Fruit fly (Drosophila melanogaster) whole organism, embryonic: ENCODE results near the gene Pcd.

Experiments
- ATbp ChIP-seq: fragments of 200-800 bp; sonication (Bioruptor generic); optimal IDR thresholded peaks from 2 replicates; lab custom pipeline; 2017; ENCODE audit warnings: missing biosample characterization, mild to moderate bottlenecking, missing genetic modification characterization, missing genetic modification reagents
- Blimp-1 ChIP-seq: fragments of 200-800 bp; sonication (Bioruptor generic); optimal IDR thresholded peaks from 3 replicates; lab custom pipeline; 2018; ENCODE audit warnings: missing biosample characterization, missing genetic modification characterization, mild to moderate bottlenecking, moderate library complexity, missing genetic modification reagents
- BtbVII ChIP-seq: fragments of 200-800 bp; sonication (Bioruptor generic); optimal IDR thresholded peaks from 3 replicates; lab custom pipeline; 2017; ENCODE audit warnings: missing biosample characterization, mild to moderate bottlenecking, missing genetic modification characterization
- CG10431 ChIP-seq: fragments of 200-800 bp; sonication (Bioruptor generic); optimal IDR thresholded peaks from 3 replicates; lab custom pipeline; 2018; ENCODE audit warnings: missing biosample characterization, mild to moderate bottlenecking, missing genetic modification characterization
- CG10543 ChIP-seq: fragments of 200-800 bp; sonication (Bioruptor generic); optimal IDR thresholded peaks from 3 replicates; lab custom pipeline; 2017; ENCODE audit warnings: missing biosample characterization, mild to moderate bottlenecking, missing genetic modification characterization, moderate library complexity
- CG10979 ChIP-seq: fragments of 200-800 bp; sonication (Bioruptor generic); optimal IDR thresholded peaks from 2 replicates; lab custom pipeline; 2018; ENCODE audit warnings: missing biosample characterization, mild to moderate bottlenecking, missing genetic modification characterization, moderate library complexity
- CG13894 ChIP-seq: fragments of 200-800 bp; sonication (Bioruptor generic); optimal IDR thresholded peaks from 3 replicates; lab custom pipeline; 2018; ENCODE audit warnings: missing biosample characterization, mild to moderate bottlenecking, missing genetic modification characterization, moderate library complexity
- CG14014 ChIP-seq: fragments of 200-800 bp; sonication (Bioruptor generic); IDR thresholded peaks from 2 replicates; pipeline ENCODE4 v1.3.6; 2022; ENCODE audit warnings: missing biosample characterization, missing genetic modification characterization
- CG14667 ChIP-seq: fragments of 200-800 bp; sonication (Bioruptor generic); IDR thresholded peaks from 2 replicates; pipeline ENCODE4 v1.3.6; 2022; ENCODE audit warnings: missing biosample characterization, missing genetic modification characterization
- CG14710 ChIP-seq: fragments of 200-800 bp; sonication (Bioruptor generic); optimal IDR thresholded peaks from 3 replicates; lab custom pipeline; 2019; ENCODE audit warnings: missing biosample characterization, mild to moderate bottlenecking, missing genetic modification characterization, moderate library complexity
- CG15011 ChIP-seq: fragments of 200-800 bp; sonication (Bioruptor generic); optimal IDR thresholded peaks from 3 replicates; lab custom pipeline; 2018; ENCODE audit warnings: missing biosample characterization, mild to moderate bottlenecking, missing genetic modification characterization
- CG16815 ChIP-seq: fragments of 200-800 bp; sonication (Bioruptor generic); optimal IDR thresholded peaks from 3 replicates; lab custom pipeline; 2017; ENCODE audit warnings: missing biosample characterization, mild to moderate bottlenecking, missing genetic modification characterization
- CG17328 ChIP-seq: fragments of 200-800 bp; sonication (Bioruptor generic); IDR thresholded peaks from 2 replicates; pipeline ENCODE4 v1.3.6; 2022; ENCODE audit warnings: missing biosample characterization, missing genetic modification characterization
- CG17568 ChIP-seq: fragments of 200-800 bp; sonication (Bioruptor generic); optimal IDR thresholded peaks from 2 replicates; lab custom pipeline; 2018; ENCODE audit warnings: missing biosample characterization, mild to moderate bottlenecking, missing genetic modification characterization, moderate library complexity
- CG17912 ChIP-seq: fragments of 200-800 bp; sonication (Bioruptor generic); optimal IDR thresholded peaks from 2 replicates; lab custom pipeline; 2018; ENCODE audit warnings: missing biosample characterization, mild to moderate bottlenecking, missing genetic modification characterization
- CG18262 ChIP-seq: fragments of 200-800 bp; optimal IDR thresholded peaks from 3 replicates; lab custom pipeline; 2019; ENCODE audit warnings: missing biosample characterization, mild to moderate bottlenecking, missing genetic modification characterization, moderate library complexity
- CG2712 ChIP-seq: fragments of 200-800 bp; optimal IDR thresholded peaks from 3 replicates; lab custom pipeline; 2019; ENCODE audit warnings: missing biosample characterization, mild to moderate bottlenecking, missing genetic modification characterization, moderate library complexity
- CG30403 ChIP-seq: fragments of 200-800 bp; sonication (Bioruptor generic); optimal IDR thresholded peaks from 3 replicates; lab custom pipeline; 2016; ENCODE audit warnings: missing biosample characterization, missing genetic modification characterization
- CG31365 ChIP-seq: fragments of 200-800 bp; sonication (Bioruptor generic); optimal IDR thresholded peaks from 2 replicates; lab custom pipeline; 2018; ENCODE audit warnings: missing biosample characterization, mild to moderate bottlenecking, missing genetic modification characterization
- CG3163 ChIP-seq: fragments of 200-800 bp; sonication (Bioruptor generic); optimal IDR thresholded peaks from 3 replicates; lab custom pipeline; 2016; ENCODE audit warnings: missing biosample characterization, missing genetic modification characterization
- CG6689 ChIP-seq: fragments of 200-800 bp; sonication (Bioruptor generic); IDR thresholded peaks from 2 replicates; pipeline ENCODE4 v1.3.6; 2022; ENCODE audit warnings: missing biosample characterization, missing genetic modification characterization
- CoRest ChIP-seq: fragments of 200-800 bp; sonication (Bioruptor generic); optimal IDR thresholded peaks from 3 replicates; lab custom pipeline; 2018; ENCODE audit warnings: missing biosample characterization, mild to moderate bottlenecking, missing genetic modification characterization, moderate library complexity
- Ets65A ChIP-seq: fragments of 200-800 bp; sonication (Bioruptor generic); peaks from one replicate; lab custom pipeline; 2016; ENCODE audit warnings: missing biosample characterization, missing genetic modification characterization
- Ets97D ChIP-seq: fragments of 200-800 bp; sonication (Bioruptor generic); optimal IDR thresholded peaks from 3 replicates; lab custom pipeline; 2016; ENCODE audit warnings: missing biosample characterization, missing genetic modification characterization
- Fer2 ChIP-seq: fragments of 200-800 bp; sonication (Bioruptor generic); optimal IDR thresholded peaks from 2 replicates; lab custom pipeline; 2018; ENCODE audit warnings: missing biosample characterization, mild to moderate bottlenecking, missing genetic modification characterization, moderate library complexity
- Mad ChIP-seq: fragments of 200-800 bp; sonication (Bioruptor generic); optimal IDR thresholded peaks from 2 replicates; lab custom pipeline; 2016; ENCODE audit warnings: missing biosample characterization, missing genetic modification characterization
- Nf-YC ChIP-seq: fragments of 200-800 bp; optimal IDR thresholded peaks from 3 replicates; lab custom pipeline; 2019; ENCODE audit warnings: missing biosample characterization, mild to moderate bottlenecking, missing genetic modification characterization, moderate library complexity
- Rx ChIP-seq: fragments of 200-800 bp; sonication (Bioruptor generic); IDR thresholded peaks from 2 replicates; pipeline ENCODE4 v1.3.6; 2022; ENCODE audit warnings: missing biosample characterization, missing genetic modification characterization
- Scr ChIP-seq: fragments of 200-800 bp; sonication (Bioruptor generic); IDR thresholded peaks from 2 replicates; pipeline ENCODE4 v1.3.6; 2022; ENCODE audit warnings: missing biosample characterization, missing genetic modification characterization; ENCODE audit not compliant: partially characterized antibody
- Vsx1 ChIP-seq: fragments of 200-800 bp; sonication (Bioruptor generic); optimal IDR thresholded peaks from 2 replicates; lab custom pipeline; 2017; ENCODE audit warnings: missing biosample characterization, mild to moderate bottlenecking, missing genetic modification characterization, missing genetic modification reagents
- Xrp1 ChIP-seq: fragments of 200-800 bp; sonication (Bioruptor generic); IDR thresholded peaks from 2 replicates; pipeline ENCODE4 v1.3.6; 2022; ENCODE audit warnings: missing biosample characterization, missing genetic modification characterization
- YL-1 ChIP-seq: fragments of 200-800 bp; sonication (Bioruptor generic); optimal IDR thresholded peaks from 3 replicates; lab custom pipeline; 2017; ENCODE audit warnings: missing biosample characterization, mild to moderate bottlenecking, missing genetic modification characterization
- abd-A ChIP-seq: fragments of 200-800 bp; sonication (Bioruptor generic); optimal IDR thresholded peaks from 3 replicates; lab custom pipeline; 2019; ENCODE audit warnings: missing biosample characterization, mild to moderate bottlenecking, missing genetic modification characterization, moderate library complexity
- al ChIP-seq: fragments of 200-800 bp; sonication (Bioruptor generic); IDR thresholded peaks from 2 replicates; pipeline ENCODE4 v1.3.6; 2022; ENCODE audit warnings: missing biosample characterization, missing genetic modification characterization
- caup ChIP-seq: fragments of 200-800 bp; sonication (Bioruptor generic); optimal IDR thresholded peaks from 3 replicates; lab custom pipeline; 2017; ENCODE audit warnings: missing biosample characterization, mild to moderate bottlenecking, missing genetic modification characterization, moderate library complexity; ENCODE audit not compliant: severe bottlenecking
- dimm ChIP-seq: fragments of 200-800 bp; sonication (Bioruptor generic); IDR thresholded peaks from 2 replicates; pipeline ENCODE4 v1.3.6; 2022; ENCODE audit warnings: missing biosample characterization, missing genetic modification characterization
- grau ChIP-seq: fragments of 200-800 bp; optimal IDR thresholded peaks from 3 replicates; lab custom pipeline; 2019; ENCODE audit warnings: missing biosample characterization, mild to moderate bottlenecking, missing genetic modification characterization, moderate library complexity
- ken ChIP-seq: fragments of 200-800 bp; sonication (Bioruptor generic); IDR thresholded peaks from 3 replicates; pipeline ENCODE4 v1.3.6; 2022; ENCODE audit warnings: missing biosample characterization, missing genetic modification characterization
- klu ChIP-seq: fragments of 200-800 bp; sonication (Bioruptor generic); IDR thresholded peaks from 2 replicates; pipeline ENCODE4 v1.3.6; 2022; ENCODE audit warnings: missing biosample characterization, missing genetic modification characterization
- lov ChIP-seq, 2 experiments: fragments of 200-800 bp in 1 of 2; fragments of >200 bp in 1 of 2; sonication (Bioruptor generic) in 1 of 2; IDR thresholded peaks in 1 of 2; optimal IDR thresholded peaks in 1 of 2; 2 replicates in 1 of 2; 3 replicates in 1 of 2; pipeline versions ENCODE4 v1.3.6 to Lab custom; 2017 to 2022; ENCODE audit warnings: missing biosample characterization in 1 of 2, missing genetic modification characterization in 1 of 2
- maf-S ChIP-seq: fragments of 200-800 bp; sonication (Bioruptor generic); optimal IDR thresholded peaks from 2 replicates; lab custom pipeline; 2016; ENCODE audit warnings: missing biosample characterization, missing genetic modification characterization
- nerfin-1 ChIP-seq: fragments of 200-800 bp; sonication (Bioruptor generic); optimal IDR thresholded peaks from 3 replicates; lab custom pipeline; 2019; ENCODE audit warnings: missing biosample characterization, mild to moderate bottlenecking, missing genetic modification characterization, moderate library complexity
- nmo ChIP-seq: fragments of 200-800 bp; sonication (Bioruptor generic); optimal IDR thresholded peaks from 2 replicates; lab custom pipeline; 2018; ENCODE audit warnings: missing biosample characterization, mild to moderate bottlenecking, missing genetic modification characterization, moderate library complexity
- ro ChIP-seq: fragments of 200-800 bp; sonication (Bioruptor generic); IDR thresholded peaks from 2 replicates; pipeline ENCODE4 v1.3.6; 2022; ENCODE audit warnings: missing biosample characterization, missing genetic modification characterization
- slbo ChIP-seq: fragments of 200-800 bp; sonication (Bioruptor generic); IDR thresholded peaks from 2 replicates; pipeline ENCODE4 v1.3.6; 2022; ENCODE audit warnings: missing biosample characterization, missing genetic modification characterization
- so ChIP-seq: fragments of 200-800 bp; sonication (Bioruptor generic); IDR thresholded peaks from 3 replicates; pipeline ENCODE4 v1.3.6; 2022; ENCODE audit warnings: missing biosample characterization, missing genetic modification characterization
- sqz ChIP-seq: fragments of 200-800 bp; sonication (Bioruptor generic); optimal IDR thresholded peaks from 3 replicates; lab custom pipeline; 2018; ENCODE audit warnings: missing biosample characterization, mild to moderate bottlenecking, missing genetic modification characterization
- trh ChIP-seq: fragments of 200-800 bp; sonication (Bioruptor generic); optimal IDR thresholded peaks from 2 replicates; lab custom pipeline; 2016; ENCODE audit warnings: missing biosample characterization, missing genetic modification characterization
- twi ChIP-seq: fragments of 200-800 bp; optimal IDR thresholded peaks from 2 replicates; lab custom pipeline; 2019; ENCODE audit warnings: missing biosample characterization, mild to moderate bottlenecking, missing genetic modification characterization, moderate library complexity
- vfl ChIP-seq: fragments of 200-800 bp; sonication (Bioruptor generic); optimal IDR thresholded peaks from 2 replicates; lab custom pipeline; 2016; ENCODE audit warnings: missing biosample characterization, missing genetic modification characterization
- zfh1 ChIP-seq: fragments of 200-800 bp; sonication (Bioruptor generic); IDR thresholded peaks from 3 replicates; pipeline ENCODE4 v1.3.6; 2022; ENCODE audit warnings: missing biosample characterization, missing genetic modification characterization

Pcd gene

DNA sequence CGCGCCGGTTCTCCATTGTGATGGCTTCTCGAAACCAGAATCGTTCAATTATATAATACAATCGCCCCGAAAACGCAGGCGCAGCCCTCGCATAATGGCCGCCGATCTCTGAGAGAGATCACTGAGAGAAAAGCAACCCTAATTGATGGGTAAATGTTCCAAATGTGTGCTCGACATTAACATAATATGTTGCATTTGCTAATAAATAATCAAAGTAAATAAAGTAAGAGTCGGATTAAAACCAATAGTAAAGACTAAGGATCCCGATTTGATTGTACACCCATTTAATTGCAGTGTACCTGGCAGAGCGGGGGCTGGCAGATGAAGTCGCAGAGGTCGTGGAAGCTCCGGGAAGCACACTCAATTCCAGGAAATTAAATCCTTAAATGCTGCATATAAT is 18.4 kb upstream of the Pcd start (continued):
- TF ChIP-seq abd-A, result no peak
- TF ChIP-seq twi (tag; lab: Kevin White, UChicago), result no peak
- no peak for TF ChIP-seq vfl (GFP tag; lab: Kevin White, UChicago)
- TF ChIP-seq Rx (GFP tag; lab: Robert Waterston, UW), result no peak
- TF ChIP-seq caup (GFP tag; lab: Kevin White, UChicago), result no peak
- no peak for TF ChIP-seq YL-1 (GFP tag; lab: Kevin White, UChicago)
- TF ChIP-seq Vsx1 (GFP tag; lab: Kevin White, UChicago), result no peak
- TF ChIP-seq ken (GFP tag; lab: Robert Waterston, UW), result no peak
- no peak for TF ChIP-seq nerfin-1
- no peak for TF ChIP-seq CG14667 (GFP tag; lab: Robert Waterston, UW)
- TF ChIP-seq klu (GFP tag; lab: Robert Waterston, UW), result no peak
- TF ChIP-seq CG31365 (tag; lab: Kevin White, UChicago), result no peak
- no peak for TF ChIP-seq Fer2 (tag; lab: Kevin White, UChicago)
- TF ChIP-seq al (GFP tag; lab: Robert Waterston, UW), result no peak
- TF ChIP-seq ro (GFP tag; lab: Robert Waterston, UW), result no peak
- TF ChIP-seq CG10979 (tag; lab: Kevin White, UChicago), result peak; percentile 29
- no peak for TF ChIP-seq CG15011 (GFP tag; lab: Kevin White, UChicago)
- no peak for TF ChIP-seq BtbVII (GFP tag; lab: Kevin White, UChicago)
- peak; percentile 5 for TF ChIP-seq CG14710
- TF ChIP-seq CG18262 (tag; lab: Kevin White, UChicago), result peak; percentile 13
- no peak for TF ChIP-seq lov (optimal IDR thresholded peaks at IDR 0.05; lab: Kevin White, UChicago)
- TF ChIP-seq lov (GFP tag; IDR thresholded peaks at IDR 0.05; lab: Robert Waterston, UW), result no peak
- no peak for TF ChIP-seq CG10431 (GFP tag; lab: Kevin White, UChicago)
- TF ChIP-seq so (GFP tag; lab: Robert Waterston, UW), result no peak
- no peak for TF ChIP-seq CG30403 (GFP tag; lab: Kevin White, UChicago)
- no peak for TF ChIP-seq Ets97D
- no peak for TF ChIP-seq CG17568 (GFP tag; lab: Kevin White, UChicago)
- no peak for TF ChIP-seq zfh1 (GFP tag; lab: Robert Waterston, UW)
- no peak for TF ChIP-seq trh
- no peak for TF ChIP-seq slbo (GFP tag; lab: Robert Waterston, UW)
- peak; percentile 54; the same call in 1 of the 2 replicates for TF ChIP-seq Xrp1 (GFP tag; lab: Robert Waterston, UW)
- TF ChIP-seq nmo (GFP tag; lab: Kevin White, UChicago), result no peak
- TF ChIP-seq CG13894 (tag; lab: Kevin White, UChicago), result no peak
- no peak for TF ChIP-seq CoRest (tag; lab: Kevin White, UChicago)
- TF ChIP-seq dimm, result no peak
- no peak for TF ChIP-seq CG10543 (GFP tag; lab: Kevin White, UChicago)
- no peak for TF ChIP-seq Scr (GFP tag; lab: Robert Waterston, UW)
- peak; percentile 19 for TF ChIP-seq CG2712
- no peak for TF ChIP-seq Mad (GFP tag; lab: Kevin White, UChicago)

dm6 chr3R:29705789-29706303 is 17.1 kb upstream of the Pcd start:
- TF ChIP-seq Ets65A, result peak; percentile 30
- no peak for TF ChIP-seq CG17912 (GFP tag; lab: Kevin White, UChicago)
- peak; percentile 2 for TF ChIP-seq CG18262 (tag; lab: Kevin White, UChicago)
- peak; percentile 6 for TF ChIP-seq nmo (GFP tag; lab: Kevin White, UChicago)
- TF ChIP-seq CG14014 (GFP tag; lab: Robert Waterston, UW), result no peak
- peak; percentile 16 for TF ChIP-seq ATbp (GFP tag; lab: Kevin White, UChicago)
- peak; percentile 31 for TF ChIP-seq Blimp-1
- TF ChIP-seq Nf-YC (tag; lab: Kevin White, UChicago), result peak; percentile 55
- TF ChIP-seq sqz (GFP tag; lab: Kevin White, UChicago), result no peak
- no peak for TF ChIP-seq CG6689 (GFP tag; lab: Robert Waterston, UW)
- TF ChIP-seq CG3163 (GFP tag; lab: Kevin White, UChicago), result no peak
- TF ChIP-seq CG17328 (GFP tag; lab: Robert Waterston, UW), result 0 out of 2 replicates have a peak, but pooled peaks have one; percentile 7
- TF ChIP-seq CG16815 (GFP tag; lab: Kevin White, UChicago), result no peak
- TF ChIP-seq maf-S (GFP tag; lab: Kevin White, UChicago), result no peak
- TF ChIP-seq grau (tag; lab: Kevin White, UChicago), result peak; percentile 14
